Worm (Caenorhabditis elegans): ENCODE data around the gene C26F1.3.

- no peak for TF ChIP-seq unc-62 (GFP tag; optimal IDR thresholded peaks at IDR 0.05)
- TF ChIP-seq madf-8 (GFP tag; conservative IDR thresholded peaks at IDR 0.05): no peak
- TF ChIP-seq ama-1 (optimal IDR thresholded peaks at IDR 0.05): no peak
- TF ChIP-seq ama-1 (GFP tag; optimal IDR thresholded peaks at IDR 0.05): no peak
- TF ChIP-seq efl-1 (GFP tag; optimal IDR thresholded peaks at IDR 0.05): no peak
- no peak for TF ChIP-seq attf-3 (GFP tag; conservative IDR thresholded peaks at IDR 0.05)
- no peak for TF ChIP-seq Y79H2A.3 (GFP tag; conservative IDR thresholded peaks at IDR 0.05)
- no peak for TF ChIP-seq F23B12.7 (tag; optimal IDR thresholded peaks at IDR 0.05; ENCODE audit: insufficient read depth)
Observed at ce11 chrV:7819585-7819984, 42.5 kb downstream of the C26F1.3 start.

Data from whole organism, young adult.